Worm (Caenorhabditis elegans) whole organism, L3 larva: ENCODE results near the gene csb-1.

Experiments used
- ama-1 ChIP-seq: fragments of 150-350 bp; optimal IDR thresholded peaks from 2 replicates; lab custom pipeline; 2018
- ceh-16 ChIP-seq: sonication (generic microtip); optimal IDR thresholded peaks from 2 replicates; lab custom pipeline; 2017; ENCODE audit warnings: missing biosample characterization, missing genetic modification characterization
- ceh-28 ChIP-seq: fragments of 150-350 bp; optimal IDR thresholded peaks from 2 replicates; lab custom pipeline; 2014; ENCODE audit warnings: missing biosample characterization, missing genetic modification reagents, missing genetic modification characterization
- fkh-10 ChIP-seq: sonication (generic microtip); optimal IDR thresholded peaks from 2 replicates; lab custom pipeline; 2017; ENCODE audit warnings: missing biosample characterization, missing genetic modification reagents, missing genetic modification characterization
- fos-1 ChIP-seq: fragments of 150-350 bp; optimal IDR thresholded peaks from 2 replicates; lab custom pipeline; 2014; ENCODE audit warnings: missing biosample characterization, missing genetic modification characterization
- nhr-11 ChIP-seq: fragments of 150-350 bp; optimal IDR thresholded peaks from 2 replicates; lab custom pipeline; 2014; ENCODE audit warnings: missing biosample characterization, missing genetic modification characterization
- nhr-23 ChIP-seq: fragments of 150-350 bp; optimal IDR thresholded peaks from 2 replicates; lab custom pipeline; 2014; ENCODE audit warnings: missing biosample characterization, missing genetic modification reagents, missing genetic modification characterization
- nhr-25 ChIP-seq: sonication (generic microtip); optimal IDR thresholded peaks from 2 replicates; lab custom pipeline; 2017; ENCODE audit warnings: missing biosample characterization, missing genetic modification characterization
- nhr-28 ChIP-seq: fragments of 150-350 bp; optimal IDR thresholded peaks from 2 replicates; lab custom pipeline; 2014; ENCODE audit warnings: missing biosample characterization, missing genetic modification characterization
- pqm-1 ChIP-seq: fragments of 150-350 bp; optimal IDR thresholded peaks from 2 replicates; lab custom pipeline; 2017; ENCODE audit warnings: missing biosample characterization, missing genetic modification characterization, inconsistent platforms
- unc-39 ChIP-seq: sonication (generic microtip); optimal IDR thresholded peaks from 4 replicates; lab custom pipeline; 2017; ENCODE audit warnings: missing biosample characterization, missing genetic modification characterization
- ztf-11 ChIP-seq: fragments of 150-350 bp; optimal IDR thresholded peaks from 2 replicates; lab custom pipeline; 2014; ENCODE audit warnings: missing biosample characterization, missing genetic modification characterization

DNA sequence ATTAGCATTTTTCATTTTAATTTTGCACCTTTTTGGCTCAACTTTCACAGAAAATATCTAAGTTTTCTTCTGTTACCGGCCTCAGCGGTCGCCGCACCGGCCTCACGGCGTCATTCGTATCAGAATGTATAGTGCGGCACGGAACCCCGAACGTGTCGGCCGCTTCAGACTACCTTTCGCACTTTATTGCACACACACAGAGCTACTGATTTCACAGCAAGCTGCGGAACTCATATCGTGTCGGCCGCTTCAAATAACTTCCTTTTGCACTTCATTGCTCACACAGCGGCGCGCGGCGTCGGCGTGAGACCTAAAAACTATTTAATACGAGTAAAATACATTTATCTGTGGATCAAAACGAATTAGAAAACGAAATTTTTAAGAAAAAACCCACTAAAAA lies 18.8 kb upstream of the csb-1 start:
- TF ChIP-seq ama-1 (lab: Kevin White, UChicago) (no peak), ztf-11 (no peak), unc-39 (no peak), fos-1 (tag; lab: Kevin White, UChicago) (no peak), fkh-10 (no peak), nhr-23 (tag; lab: Kevin White, UChicago) (no peak), pqm-1 (no peak), nhr-25 (tag; lab: Kevin White, UChicago) (no peak), nhr-28 (no peak), nhr-11 (tag; lab: Kevin White, UChicago) (no peak), ceh-28 (tag; lab: Kevin White, UChicago) (no peak), ceh-16 (no peak)
